Fruit fly (Drosophila melanogaster): ENCODE data around the gene Hsp26.
A peak's percentile ranks its signal among the peaks of the same experiment; 100 is the strongest.

Hsp26 gene

DNA sequence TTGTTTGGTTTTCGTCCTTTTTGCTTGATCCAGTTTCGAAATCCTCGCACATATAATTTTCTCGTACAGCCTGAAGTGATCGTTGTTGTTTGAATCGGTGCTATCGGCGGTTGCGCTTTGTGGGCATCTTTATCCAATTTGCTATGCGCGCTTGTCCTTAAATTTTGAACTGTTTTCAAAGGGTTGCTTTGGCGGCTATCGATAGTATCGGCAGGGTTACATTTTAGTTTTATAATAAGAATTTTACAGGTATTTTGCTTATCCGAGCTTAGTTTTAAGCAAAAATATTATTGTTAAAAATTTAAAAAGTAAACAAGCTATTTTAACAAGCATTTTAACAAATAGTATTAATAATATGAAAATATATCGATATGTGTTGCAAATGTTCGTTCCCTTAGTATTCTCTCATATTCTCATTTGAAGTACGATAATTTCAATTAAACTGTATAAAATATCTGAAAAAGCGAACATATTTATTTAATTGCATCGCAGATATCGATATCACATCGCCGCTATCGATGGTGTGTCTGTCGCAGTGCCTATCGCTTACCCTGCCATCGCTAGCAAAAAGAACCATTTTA, 10.3 kb downstream of the Hsp26 start, which contains the start of the genes Klp67A and CG4452 (continued):
- TF ChIP-seq slou (GFP tag; optimal IDR thresholded peaks at IDR 0.05), result no peak
- peak; percentile 93 for TF ChIP-seq knrl (GFP tag; IDR thresholded peaks at IDR 0.05; ENCODE audit: partially characterized antibody)
- 0 out of 3 replicates have a peak, but pooled peaks have one; percentile 45 for TF ChIP-seq CG2889 (GFP tag; IDR thresholded peaks at IDR 0.05)
- peak; percentile 39 for TF ChIP-seq kay (GFP tag; optimal IDR thresholded peaks at IDR 0.05)
- no peak for TF ChIP-seq Stat92E (GFP tag; optimal IDR thresholded peaks at IDR 0.05)
- no peak for TF ChIP-seq trh (GFP tag; optimal IDR thresholded peaks at IDR 0.05)
- TF ChIP-seq Gug (GFP tag; IDR thresholded peaks at IDR 0.05), result no peak
- TF ChIP-seq vnd (GFP tag; IDR thresholded peaks at IDR 0.05; ENCODE audit: partially characterized antibody), result peak; percentile 93
- peak; percentile 77 for TF ChIP-seq trem (tag; optimal IDR thresholded peaks at IDR 0.05)
- peak; percentile 60 for TF ChIP-seq CG9932 (GFP tag; IDR thresholded peaks at IDR 0.05)
- no peak for TF ChIP-seq CG9609 (GFP tag; optimal IDR thresholded peaks at IDR 0.05)
- peak; percentile 34; the same call in 2 of the 3 replicates for TF ChIP-seq dysf (GFP tag; IDR thresholded peaks at IDR 0.05)
- TF ChIP-seq unc-4 (GFP tag; IDR thresholded peaks at IDR 0.05; ENCODE audit: partially characterized antibody), result peak; percentile 93
- no peak; the same call in 1 of the 2 replicates for TF ChIP-seq CG31441 (GFP tag; IDR thresholded peaks at IDR 0.05)
- TF ChIP-seq D19B (GFP tag; optimal IDR thresholded peaks at IDR 0.05), result no peak
- peak; percentile 20 for TF ChIP-seq bab2 (GFP tag; optimal IDR thresholded peaks at IDR 0.05)
- TF ChIP-seq Lhr (GFP tag; optimal IDR thresholded peaks at IDR 0.05), result peak; percentile 67
- TF ChIP-seq Rx (GFP tag; IDR thresholded peaks at IDR 0.05), result no peak
- TF ChIP-seq CG3838 (GFP tag; optimal IDR thresholded peaks at IDR 0.05), result no peak
- no peak for TF ChIP-seq schlank (tag; optimal IDR thresholded peaks at IDR 0.05)
- TF ChIP-seq CG10431 (GFP tag; optimal IDR thresholded peaks at IDR 0.05), result no peak
- peak; percentile 79 for TF ChIP-seq nmo (GFP tag; optimal IDR thresholded peaks at IDR 0.05)
- TF ChIP-seq Mes4 (GFP tag; optimal IDR thresholded peaks at IDR 0.05), result no peak
- no peak for TF ChIP-seq slp2 (GFP tag; optimal IDR thresholded peaks at IDR 0.05)
- TF ChIP-seq maf-S (GFP tag; optimal IDR thresholded peaks at IDR 0.05), result no peak
- no peak for TF ChIP-seq D (optimal IDR thresholded peaks at IDR 0.05)
- TF ChIP-seq D (GFP tag; optimal IDR thresholded peaks at IDR 0.05), result no peak
- no peak for TF ChIP-seq Sox100B (GFP tag; optimal IDR thresholded peaks at IDR 0.05)
- TF ChIP-seq CG2712 (tag; optimal IDR thresholded peaks at IDR 0.05), result peak; percentile 74
- no peak for TF ChIP-seq danr (GFP tag; IDR thresholded peaks at IDR 0.05)
- TF ChIP-seq HLH54F (GFP tag; optimal IDR thresholded peaks at IDR 0.05), result no peak
- no peak for TF ChIP-seq ase (GFP tag; IDR thresholded peaks at IDR 0.05)
- no peak for TF ChIP-seq NC2α (GFP tag; optimal IDR thresholded peaks at IDR 0.05)
- no peak for TF ChIP-seq CG31388 (GFP tag; optimal IDR thresholded peaks at IDR 0.05)
- no peak for TF ChIP-seq Dfd (GFP tag; optimal IDR thresholded peaks at IDR 0.05)
- TF ChIP-seq luna (GFP tag; optimal IDR thresholded peaks at IDR 0.05), result no peak
- peak; percentile 27 for TF ChIP-seq CG15479 (GFP tag; optimal IDR thresholded peaks at IDR 0.05)
- TF ChIP-seq croc (GFP tag; conservative IDR thresholded peaks at IDR 0.05), result no peak
- TF ChIP-seq HmgD (GFP tag; optimal IDR thresholded peaks at IDR 0.05), result no peak
- TF ChIP-seq CG6791 (GFP tag; IDR thresholded peaks at IDR 0.05; ENCODE audit: partially characterized antibody), result peak; percentile 83
- peak; percentile 52 for TF ChIP-seq corto (GFP tag; optimal IDR thresholded peaks at IDR 0.05)
- no peak for TF ChIP-seq sima (GFP tag; optimal IDR thresholded peaks at IDR 0.05)
- no peak for TF ChIP-seq Meics (GFP tag; optimal IDR thresholded peaks at IDR 0.05)
- TF ChIP-seq sob (GFP tag; IDR thresholded peaks at IDR 0.05), result no peak
- TF ChIP-seq CG17568 (GFP tag; optimal IDR thresholded peaks at IDR 0.05), result no peak
- no peak for TF ChIP-seq CG16779 (GFP tag; IDR thresholded peaks at IDR 0.05)
- 0 out of 2 replicates have a peak, but pooled peaks have one; percentile 34 for TF ChIP-seq al (GFP tag; IDR thresholded peaks at IDR 0.05)
- no peak for TF ChIP-seq Antp (GFP tag; optimal IDR thresholded peaks at IDR 0.05)
- peak; percentile 51 for TF ChIP-seq CG9797 (GFP tag; optimal IDR thresholded peaks at IDR 0.05)
- TF ChIP-seq dpn (GFP tag; optimal IDR thresholded peaks at IDR 0.05), result peak in 1 of 2 experiments; percentile 26
- TF ChIP-seq hb (GFP tag; IDR thresholded peaks at IDR 0.05; ENCODE audit: partially characterized antibody), result peak; percentile 92; the same call in 2 of the 3 replicates
